Worm (Caenorhabditis elegans) whole organism, L1 larva: ENCODE results near the gene C15F1.1.

Experiments
- C04F5.9 ChIP-seq: sonication (generic microtip); optimal IDR thresholded peaks from 2 replicates; lab custom pipeline; 2016; ENCODE audit warnings: missing genetic modification characterization, missing compliant biosample characterization
- F16B12.6 ChIP-seq: fragments of 150-350 bp; optimal IDR thresholded peaks from 2 replicates; lab custom pipeline; 2014; ENCODE audit warnings: missing biosample characterization, missing genetic modification characterization
- aha-1 ChIP-seq: fragments of 150-350 bp; optimal IDR thresholded peaks from 2 replicates; lab custom pipeline; 2014; ENCODE audit warnings: missing biosample characterization, missing genetic modification characterization
- ceh-63 ChIP-seq: fragments of 200-800 bp; sonication (Bioruptor generic); optimal IDR thresholded peaks from 2 replicates; lab custom pipeline; 2018; ENCODE audit warnings: mild to moderate bottlenecking, missing genetic modification characterization, missing compliant biosample characterization
- dpl-1 ChIP-seq, 3 experiments: fragments of 150-350 bp in 2 of 3; sonication (generic microtip) in 1 of 3; optimal IDR thresholded peaks; 2 replicates each; lab custom pipeline; 2014 to 2017; ENCODE audit warnings: missing biosample characterization in 3 of 3, missing genetic modification characterization in 3 of 3, missing genetic modification reagents in 3 of 3
- egl-13 ChIP-seq: sonication (generic microtip); optimal IDR thresholded peaks from 2 replicates; lab custom pipeline; 2016; ENCODE audit warnings: missing genotype, missing genetic modification reagents, missing genetic modification characterization, missing compliant biosample characterization
- elt-2 ChIP-seq: sonication (generic microtip); optimal IDR thresholded peaks from 2 replicates; lab custom pipeline; 2016; ENCODE audit warnings: missing genetic modification characterization, mild to moderate bottlenecking, inconsistent platforms, missing compliant biosample characterization, missing genetic modification reagents
- fkh-10 ChIP-seq: sonication (generic microtip); optimal IDR thresholded peaks from 2 replicates; lab custom pipeline; 2017; ENCODE audit warnings: missing biosample characterization, missing genetic modification reagents, missing genetic modification characterization
- fos-1 ChIP-seq: fragments of 150-350 bp; optimal IDR thresholded peaks from 2 replicates; lab custom pipeline; 2014; ENCODE audit warnings: missing biosample characterization, missing genetic modification characterization
- lin-35 ChIP-seq, 2 experiments: fragments of 150-350 bp; optimal IDR thresholded peaks; 2 replicates each; lab custom pipeline; 2014; ENCODE audit warnings: missing biosample characterization in 2 of 2, missing genetic modification characterization in 2 of 2, missing genetic modification reagents in 2 of 2
- lsy-2 ChIP-seq, 2 experiments: fragments of 150-350 bp; optimal IDR thresholded peaks; 2 replicates each; lab custom pipeline; 2014; ENCODE audit warnings: missing biosample characterization in 2 of 2, missing genetic modification characterization in 2 of 2
- mep-1 ChIP-seq: fragments of 150-350 bp; optimal IDR thresholded peaks from 2 replicates; lab custom pipeline; 2014; ENCODE audit warnings: missing biosample characterization, missing genetic modification characterization
- nhr-19 ChIP-seq: fragments of 200-800 bp; sonication (Bioruptor generic); conservative IDR thresholded peaks from 2 replicates; pipeline ENCODE4 v1.3.6; 2022; ENCODE audit warnings: missing genetic modification characterization, missing compliant biosample characterization
- nhr-71 ChIP-seq: sonication (generic microtip); optimal IDR thresholded peaks from 2 replicates; lab custom pipeline; 2016; ENCODE audit warnings: mild to moderate bottlenecking, missing genetic modification characterization, moderate library complexity, missing compliant biosample characterization
- nhr-84 ChIP-seq: sonication (generic microtip); optimal IDR thresholded peaks from 2 replicates; lab custom pipeline; 2017; ENCODE audit warnings: missing biosample characterization, missing genetic modification characterization
- nhr-90 ChIP-seq: sonication (generic microtip); optimal IDR thresholded peaks from 2 replicates; lab custom pipeline; 2016; ENCODE audit warnings: mild to moderate bottlenecking, missing genetic modification characterization, missing compliant biosample characterization; ENCODE audit not compliant: poor library complexity
- pqm-1 ChIP-seq: sonication (generic microtip); optimal IDR thresholded peaks from 3 replicates; lab custom pipeline; 2017; ENCODE audit warnings: missing biosample characterization, missing genetic modification characterization
- snu-23 ChIP-seq: sonication (generic microtip); optimal IDR thresholded peaks from 2 replicates; lab custom pipeline; 2016; ENCODE audit warnings: missing genetic modification characterization, missing compliant biosample characterization
- sup-37 ChIP-seq: fragments of 200-800 bp; sonication (Bioruptor generic); optimal IDR thresholded peaks from 2 replicates; lab custom pipeline; 2018; ENCODE audit warnings: mild to moderate bottlenecking, missing genetic modification characterization, missing compliant biosample characterization
- tbx-2 ChIP-seq: sonication (generic microtip); optimal IDR thresholded peaks from 2 replicates; lab custom pipeline; 2016; ENCODE audit warnings: missing genetic modification characterization, missing compliant biosample characterization
- unc-86 ChIP-seq: sonication (generic microtip); optimal IDR thresholded peaks from 2 replicates; lab custom pipeline; 2016; ENCODE audit warnings: missing genetic modification characterization, missing compliant biosample characterization
- vab-15 ChIP-seq: sonication (generic microtip); optimal IDR thresholded peaks from 2 replicates; lab custom pipeline; 2017; ENCODE audit warnings: missing genotype, mild to moderate bottlenecking, missing genetic modification characterization, missing compliant biosample characterization

The C15F1.1 gene

ce11 chrII:7031137-7031697 lies 41.5 kb downstream of the C15F1.1 start (continued):
- no peak for TF ChIP-seq vab-15
- TF ChIP-seq snu-23 (GFP tag; lab: Kevin White, UChicago): no peak
- TF ChIP-seq F16B12.6: no peak
- TF ChIP-seq nhr-84 (tag; lab: Kevin White, UChicago): no peak
- no peak for TF ChIP-seq nhr-90 (tag; lab: Kevin White, UChicago)
- TF ChIP-seq lsy-2 (tag; optimal IDR thresholded peaks at IDR 0.05; lab: Kevin White, UChicago): peak in 1 of 2 experiments; percentile 6
- no peak for TF ChIP-seq aha-1 (tag; lab: Kevin White, UChicago)
- no peak for TF ChIP-seq pqm-1 (tag; lab: Kevin White, UChicago)
- no peak for TF ChIP-seq tbx-2 (tag; lab: Kevin White, UChicago)
- TF ChIP-seq, all 84 proteins: peak for 6

ce11 chrII:7037659-7038342 lies 48.1 kb downstream of the C15F1.1 start, which contains the start of gene cin-4:
cin-4 (plus strand) TSS chrII:7038292.
- no peak for TF ChIP-seq mep-1
- no peak for TF ChIP-seq C04F5.9 (tag; lab: Kevin White, UChicago)
- no peak for TF ChIP-seq nhr-19 (GFP tag; lab: Robert Waterston, UW)
- no peak for TF ChIP-seq fos-1 (tag; lab: Kevin White, UChicago)
- no peak for TF ChIP-seq lin-35 (GFP tag; optimal IDR thresholded peaks at IDR 0.05; lab: Kevin White, UChicago)
- TF ChIP-seq elt-2 (tag; lab: Kevin White, UChicago): no peak
- no peak for TF ChIP-seq fkh-10 (GFP tag; lab: Kevin White, UChicago)
- no peak for TF ChIP-seq nhr-71 (tag; lab: Kevin White, UChicago)
- TF ChIP-seq unc-86 (tag; lab: Kevin White, UChicago): no peak
- TF ChIP-seq dpl-1 (GFP tag; optimal IDR thresholded peaks at IDR 0.05; lab: Kevin White, UChicago): no peak
- TF ChIP-seq ceh-63 (GFP tag; lab: Kevin White, UChicago): no peak
- no peak for TF ChIP-seq egl-13 (tag; lab: Kevin White, UChicago)
- TF ChIP-seq sup-37 (GFP tag; lab: Kevin White, UChicago): no peak
